Worm (Caenorhabditis elegans): ENCODE measurements around the gene spe-18.

DNA sequence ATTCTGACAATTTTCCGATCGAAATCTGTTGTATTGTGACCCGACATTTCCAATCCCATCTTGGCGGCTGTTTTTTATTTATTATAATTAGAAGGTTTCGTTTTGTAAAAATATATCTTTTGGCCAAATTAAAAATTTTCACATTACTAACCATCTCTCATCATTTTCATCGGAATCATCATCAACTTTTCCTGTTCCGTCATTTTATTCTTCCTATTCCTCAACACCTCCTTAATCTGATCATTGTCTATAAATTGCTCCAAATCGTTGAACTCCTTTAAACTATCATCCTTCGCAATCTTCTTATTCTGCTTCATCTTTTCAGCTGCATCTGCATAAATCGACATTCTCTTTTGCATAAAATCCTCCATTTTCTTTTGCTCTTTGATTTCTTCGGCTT is 10.8 kb downstream of the spe-18 start:
- TF ChIP-seq aptf-3 (GFP tag; IDR thresholded peaks at IDR 0.05) (no peak), madf-6 (GFP tag; IDR thresholded peaks at IDR 0.05) (no peak), zim-3 (tag; optimal IDR thresholded peaks at IDR 0.05) (no peak), dpff-1 (tag; optimal IDR thresholded peaks at IDR 0.05) (no peak), B0336.3 (GFP tag; IDR thresholded peaks at IDR 0.05) (no peak), die-1 (tag; optimal IDR thresholded peaks at IDR 0.05) (no peak), sdz-38 (tag; optimal IDR thresholded peaks at IDR 0.05) (no peak), him-1 (tag; optimal IDR thresholded peaks at IDR 0.05) (no peak), ceh-100 (GFP tag; IDR thresholded peaks at IDR 0.05) (no peak), repo-1 (tag; optimal IDR thresholded peaks at IDR 0.05) (no peak), hsf-1 (GFP tag; IDR thresholded peaks at IDR 0.05) (no peak), hmg-1.2 (GFP tag; IDR thresholded peaks at IDR 0.05) (no peak)
